Worm (Caenorhabditis elegans): ENCODE data around the gene Y39A1A.21.
A peak's percentile ranks its signal among the peaks of the same experiment; 100 is the strongest.

Gene Y39A1A.21

ce11 chrIII:10714541-10714940 lies 7.7 kb upstream of the Y39A1A.21 start:
- no peak for TF ChIP-seq mep-1 (tag; optimal IDR thresholded peaks at IDR 0.05)
- no peak for TF ChIP-seq ham-2 (GFP tag; optimal IDR thresholded peaks at IDR 0.05)
- TF ChIP-seq elt-1 (tag; optimal IDR thresholded peaks at IDR 0.05; ENCODE audit: borderline replicate concordance, insufficient read depth) = no peak

ce11 chrIII:10711192-10711673 lies 4.4 kb upstream of the Y39A1A.21 start, which contains the start of gene W09D10.5:
Gene W09D10.5, minus strand, starts transcription at chrIII:10711536.
- TF ChIP-seq sptf-1 (tag; optimal IDR thresholded peaks at IDR 0.05) = no peak

ce11 chrIII:10709676-10710075 lies 2.9 kb upstream of the Y39A1A.21 start:
- TF ChIP-seq unc-39 (tag; optimal IDR thresholded peaks at IDR 0.05) (no peak), zip-8 (tag; optimal IDR thresholded peaks at IDR 0.05) (peak; percentile 93), ceh-39 (tag; optimal IDR thresholded peaks at IDR 0.05) (no peak)

ce11 chrIII:10708484-10708883 lies 1.7 kb upstream of the Y39A1A.21 start:
- TF ChIP-seq lin-32 (GFP tag; optimal IDR thresholded peaks at IDR 0.05) = no peak
- no peak for TF ChIP-seq drap-1 (GFP tag; optimal IDR thresholded peaks at IDR 0.05)
- TF ChIP-seq ham-2 (GFP tag; optimal IDR thresholded peaks at IDR 0.05) = no peak
- TF ChIP-seq elt-3 (tag; optimal IDR thresholded peaks at IDR 0.05) = no peak
- no peak for TF ChIP-seq lin-13 (tag; optimal IDR thresholded peaks at IDR 0.05)
- no peak for TF ChIP-seq unc-120 (tag; optimal IDR thresholded peaks at IDR 0.05; ENCODE audit: poor library complexity, severe bottlenecking)
- TF ChIP-seq nhr-12 (tag; optimal IDR thresholded peaks at IDR 0.05) = no peak
- TF ChIP-seq mep-1 (tag; optimal IDR thresholded peaks at IDR 0.05) = no peak
- TF ChIP-seq flh-1 (GFP tag; optimal IDR thresholded peaks at IDR 0.05) = no peak
- TF ChIP-seq tbx-8 (GFP tag; optimal IDR thresholded peaks at IDR 0.05) = no peak

ce11 chrIII:10707461-10707860 lies 639 bp upstream of the Y39A1A.21 start, which contains the start of gene mrpl-12:
Gene mrpl-12, plus strand, starts transcription at chrIII:10707761.
- no peak for TF ChIP-seq ceh-39 (tag; optimal IDR thresholded peaks at IDR 0.05)
- no peak for TF ChIP-seq tbx-8 (GFP tag; optimal IDR thresholded peaks at IDR 0.05)
- no peak for TF ChIP-seq blmp-1 (tag; optimal IDR thresholded peaks at IDR 0.05)
- TF ChIP-seq ham-2 (GFP tag; optimal IDR thresholded peaks at IDR 0.05) = no peak
- no peak for TF ChIP-seq nhr-28 (tag; optimal IDR thresholded peaks at IDR 0.05)
- TF ChIP-seq nhr-2 (tag; optimal IDR thresholded peaks at IDR 0.05) = no peak
- no peak for TF ChIP-seq zip-8 (tag; optimal IDR thresholded peaks at IDR 0.05)
- no peak for TF ChIP-seq mep-1 (tag; optimal IDR thresholded peaks at IDR 0.05)
- TF ChIP-seq lsy-2 (tag; optimal IDR thresholded peaks at IDR 0.05) = no peak
- no peak for TF ChIP-seq cnd-1 (tag; optimal IDR thresholded peaks at IDR 0.05)
- TF ChIP-seq sem-2 (GFP tag; optimal IDR thresholded peaks at IDR 0.05) = no peak
- no peak for TF ChIP-seq mls-2 (tag; optimal IDR thresholded peaks at IDR 0.05)
- no peak for TF ChIP-seq elt-3 (tag; optimal IDR thresholded peaks at IDR 0.05)
- TF ChIP-seq nhr-12 (tag; optimal IDR thresholded peaks at IDR 0.05) = no peak
- no peak for TF ChIP-seq sptf-1 (tag; optimal IDR thresholded peaks at IDR 0.05)
- no peak for TF ChIP-seq elt-1 (tag; optimal IDR thresholded peaks at IDR 0.05; ENCODE audit: borderline replicate concordance, insufficient read depth)
- no peak for TF ChIP-seq unc-62 (GFP tag; optimal IDR thresholded peaks at IDR 0.05)
- no peak for TF ChIP-seq lin-13 (tag; optimal IDR thresholded peaks at IDR 0.05)
- TF ChIP-seq hlh-1 (tag; optimal IDR thresholded peaks at IDR 0.05) = no peak

ce11 chrIII:10706481-10706880 lies 341 bp downstream of the Y39A1A.21 start:
- TF ChIP-seq hlh-1 (tag; optimal IDR thresholded peaks at IDR 0.05) (no peak), zip-8 (tag; optimal IDR thresholded peaks at IDR 0.05) (no peak), lin-32 (GFP tag; optimal IDR thresholded peaks at IDR 0.05) (no peak), elt-3 (tag; optimal IDR thresholded peaks at IDR 0.05) (no peak), nhr-237 (tag; optimal IDR thresholded peaks at IDR 0.05) (no peak)

- TF ChIP-seq lsy-2 (tag; optimal IDR thresholded peaks at IDR 0.05) = no peak
- TF ChIP-seq snpc-4 (tag; optimal IDR thresholded peaks at IDR 0.05) = no peak
- TF ChIP-seq ceh-39 (tag; optimal IDR thresholded peaks at IDR 0.05) = no peak
- no peak for TF ChIP-seq lin-32 (GFP tag; optimal IDR thresholded peaks at IDR 0.05)
- TF ChIP-seq ces-1 (GFP tag; optimal IDR thresholded peaks at IDR 0.05) = no peak
- no peak for TF ChIP-seq tbx-8 (GFP tag; optimal IDR thresholded peaks at IDR 0.05)
- TF ChIP-seq mab-5 (tag; optimal IDR thresholded peaks at IDR 0.05) = no peak
Observed at ce11 chrIII:10704499-10704898, 2.3 kb downstream of the Y39A1A.21 start.

Data from whole organism, mixed stage, embryonic.